Worm (Caenorhabditis elegans) whole organism, midembryonic: ENCODE data around the gene R11E3.2.

ENCODE experiments used
- T22C8.4 ChIP-seq: fragments of 200-800 bp; sonication (Bioruptor generic); IDR thresholded peaks from 2 replicates; pipeline ENCODE4 v1.3.6; 2022; ENCODE audit warnings: missing genetic modification characterization, missing compliant biosample characterization
- flt-1 ChIP-seq: fragments of 200-800 bp; sonication (Bioruptor generic); IDR thresholded peaks from 2 replicates; pipeline ENCODE4 v1.3.6; 2022; ENCODE audit warnings: missing genetic modification characterization, missing compliant biosample characterization
- med-1 ChIP-seq: sonication (generic microtip); optimal IDR thresholded peaks from 2 replicates; lab custom pipeline; 2017; ENCODE audit warnings: missing genetic modification characterization, mild to moderate bottlenecking, missing compliant biosample characterization, antibody characterized with exemption, missing genetic modification reagents; ENCODE audit not compliant: insufficient read depth
- ref-1 ChIP-seq: fragments of 200-800 bp; sonication (Bioruptor generic); conservative IDR thresholded peaks from 2 replicates; pipeline ENCODE4 v1.3.6; 2022; ENCODE audit warnings: missing genetic modification reagents, missing genetic modification characterization, missing compliant biosample characterization
- tab-1 ChIP-seq: fragments of 200-800 bp; sonication (Bioruptor generic); IDR thresholded peaks from 2 replicates; pipeline ENCODE4 v1.3.6; 2022; ENCODE audit warnings: missing genetic modification characterization, missing compliant biosample characterization
- ztf-29 ChIP-seq: fragments of 200-800 bp; sonication (Bioruptor generic); IDR thresholded peaks from 2 replicates; pipeline ENCODE4 v1.3.6; 2022; ENCODE audit warnings: missing genetic modification reagents, missing genetic modification characterization, missing compliant biosample characterization

- TF ChIP-seq flt-1 (no peak), med-1 (GFP tag; lab: Kevin White, UChicago) (no peak), T22C8.4 (GFP tag; lab: Robert Waterston, UW) (no peak), ztf-29 (no peak), tab-1 (GFP tag; lab: Robert Waterston, UW) (no peak), ref-1 (GFP tag; lab: Robert Waterston, UW) (no peak)
Observed at ce11 chrIV:4747553-4747952, 24.3 kb upstream of the R11E3.2 start, which contains the start of gene tctn-1.
